Worm (Caenorhabditis elegans) whole organism, L4/young adult: ENCODE measurements around the gene zipt-9.

Experiments
- W03F9.2 ChIP-seq: fragments of 150-350 bp; optimal IDR thresholded peaks from 2 replicates; lab custom pipeline; 2014; ENCODE audit warnings: missing biosample characterization, missing genetic modification characterization
- dao-5 ChIP-seq: sonication (generic microtip); optimal IDR thresholded peaks from 2 replicates; lab custom pipeline; 2016; ENCODE audit warnings: missing genotype, missing genetic modification characterization, moderate library complexity, missing compliant biosample characterization
- him-1 ChIP-seq: sonication (generic microtip); optimal IDR thresholded peaks from 2 replicates; lab custom pipeline; 2016; ENCODE audit warnings: missing genotype, missing genetic modification reagents, missing genetic modification characterization, missing compliant biosample characterization

ce11 chrV:13703960-13704359, 11.1 kb downstream of the zipt-9 start, which contains the start of gene T01D3.3:
- TF ChIP-seq W03F9.2 (tag; lab: Kevin White, UChicago) (no peak), him-1 (tag; lab: Kevin White, UChicago) (no peak), dao-5 (tag; lab: Kevin White, UChicago) (no peak)
